Worm (Caenorhabditis elegans) whole organism, L4 larva: Measurements from ENCODE around the gene plk-3.

Experiments
- D1046.2 ChIP-seq: fragments of 200-800 bp; sonication (Bioruptor generic); IDR thresholded peaks from 2 replicates; pipeline ENCODE4 v1.3.6; 2022; ENCODE audit warnings: missing genetic modification characterization, missing compliant biosample characterization
- F26F4.8 ChIP-seq: fragments of 200-800 bp; sonication (Bioruptor generic); conservative IDR thresholded peaks from 2 replicates; pipeline ENCODE4 v1.3.6; 2022; ENCODE audit warnings: missing genetic modification characterization, missing compliant biosample characterization
- F44E2.7 ChIP-seq: fragments of 200-800 bp; sonication (Bioruptor generic); IDR thresholded peaks from 2 replicates; pipeline ENCODE4 v2.1.2; 2022; ENCODE audit warnings: missing genetic modification characterization, missing compliant biosample characterization
- F49E8.2 ChIP-seq: sonication (generic microtip); optimal IDR thresholded peaks from 2 replicates; lab custom pipeline; 2016; ENCODE audit warnings: missing compliant biosample characterization, mild to moderate bottlenecking, missing genetic modification characterization, borderline replicate concordance
- Y48G9A.11 ChIP-seq: fragments of 200-800 bp; sonication (Bioruptor generic); IDR thresholded peaks from 2 replicates; pipeline ENCODE4 v1.3.6; 2022; ENCODE audit warnings: missing genetic modification reagents, missing genetic modification characterization, missing compliant biosample characterization
- aha-1 ChIP-seq: fragments of 150-350 bp; peaks from one replicate; lab custom pipeline; 2014; ENCODE audit warnings: missing biosample characterization, missing genetic modification characterization
- ces-1 ChIP-seq: fragments of 150-350 bp; sonication (generic microtip); optimal IDR thresholded peaks from 4 replicates; lab custom pipeline; 2014; ENCODE audit warnings: missing biosample characterization, missing genetic modification reagents, missing genetic modification characterization
- cey-2 ChIP-seq: sonication (generic microtip); optimal IDR thresholded peaks from 3 replicates; lab custom pipeline; 2017; ENCODE audit warnings: missing genetic modification characterization, mild to moderate bottlenecking, missing compliant biosample characterization, antibody characterized with exemption, borderline replicate concordance; ENCODE audit not compliant: insufficient read depth
- daf-16 ChIP-seq, 3 experiments: sonication (generic microtip); optimal IDR thresholded peaks; 2 replicates each; lab custom pipeline; 2016 to 2017; ENCODE audit warnings: missing genetic modification characterization in 3 of 3, missing genetic modification reagents in 3 of 3, mild to moderate bottlenecking in 2 of 3, missing compliant biosample characterization in 2 of 3, missing biosample characterization in 1 of 3, moderate library complexity in 1 of 3
- daf-19 ChIP-seq: fragments of 200-800 bp; sonication (Bioruptor generic); conservative IDR thresholded peaks from 2 replicates; pipeline ENCODE4 v1.3.6; 2022; ENCODE audit warnings: missing genetic modification characterization, missing compliant biosample characterization
- dmd-9 ChIP-seq: fragments of 200-800 bp; sonication (Bioruptor generic); IDR thresholded peaks from 2 replicates; pipeline ENCODE4 v1.3.6; 2022; ENCODE audit warnings: missing genetic modification reagents, missing genetic modification characterization, missing compliant biosample characterization
- dpl-1 ChIP-seq: fragments of 150-350 bp; optimal IDR thresholded peaks from 2 replicates; lab custom pipeline; 2014; ENCODE audit warnings: missing biosample characterization, missing genetic modification reagents, missing genetic modification characterization
- egl-43 ChIP-seq: fragments of 200-800 bp; sonication (Bioruptor generic); IDR thresholded peaks from 2 replicates; pipeline ENCODE4 v1.3.6; 2022; ENCODE audit warnings: missing genetic modification reagents, missing genetic modification characterization, missing compliant biosample characterization
- fkh-10 ChIP-seq: fragments of 150-350 bp; optimal IDR thresholded peaks from 2 replicates; lab custom pipeline; 2014; ENCODE audit warnings: missing biosample characterization, missing genetic modification reagents, missing genetic modification characterization
- hlh-11 ChIP-seq: fragments of 200-800 bp; sonication (Bioruptor generic); optimal IDR thresholded peaks from 2 replicates; lab custom pipeline; 2018; ENCODE audit warnings: mild to moderate bottlenecking, missing genetic modification characterization, missing compliant biosample characterization
- lin-29 ChIP-seq: fragments of 200-800 bp; sonication (Bioruptor generic); IDR thresholded peaks from 2 replicates; pipeline ENCODE4 v1.3.6; 2022; ENCODE audit warnings: missing genetic modification reagents, missing genetic modification characterization, missing compliant biosample characterization
- mdt-29 ChIP-seq: fragments of 200-800 bp; sonication (Bioruptor generic); IDR thresholded peaks from 2 replicates; pipeline ENCODE4 v1.3.6; 2022; ENCODE audit warnings: missing genetic modification reagents, missing genetic modification characterization, missing compliant biosample characterization
- mes-2 ChIP-seq: sonication (generic microtip); optimal IDR thresholded peaks from 2 replicates; lab custom pipeline; 2016; ENCODE audit warnings: missing genotype, mild to moderate bottlenecking, missing genetic modification characterization, missing compliant biosample characterization; ENCODE audit not compliant: poor library complexity, severe bottlenecking
- mxl-2 ChIP-seq: fragments of 200-800 bp; sonication (Bioruptor generic); conservative IDR thresholded peaks from 2 replicates; pipeline ENCODE4 v1.3.6; 2022; ENCODE audit warnings: missing genetic modification reagents, missing genetic modification characterization, missing compliant biosample characterization
- nhr-11 ChIP-seq: fragments of 150-350 bp; optimal IDR thresholded peaks from 2 replicates; lab custom pipeline; 2014; ENCODE audit warnings: missing biosample characterization, missing genetic modification characterization
- nhr-28 ChIP-seq: fragments of 150-350 bp; optimal IDR thresholded peaks from 2 replicates; lab custom pipeline; 2014; ENCODE audit warnings: missing biosample characterization, missing genetic modification characterization
- nhr-42 ChIP-seq: fragments of 200-800 bp; sonication (Bioruptor generic); IDR thresholded peaks from 2 replicates; pipeline ENCODE4 v1.3.6; 2022; ENCODE audit warnings: missing genetic modification characterization, missing compliant biosample characterization
- nhr-6 ChIP-seq: fragments of 150-350 bp; optimal IDR thresholded peaks from 2 replicates; lab custom pipeline; 2014; ENCODE audit warnings: missing biosample characterization, missing genetic modification characterization
- pqm-1 ChIP-seq: sonication (generic microtip); optimal IDR thresholded peaks from 2 replicates; lab custom pipeline; 2017; ENCODE audit warnings: missing biosample characterization, missing genetic modification characterization
- saeg-2 ChIP-seq: fragments of 200-800 bp; sonication (Bioruptor generic); IDR thresholded peaks from 2 replicates; pipeline ENCODE4 v1.3.6; 2022; ENCODE audit warnings: missing genetic modification reagents, missing genetic modification characterization, missing compliant biosample characterization
- sdz-12 ChIP-seq: fragments of 200-800 bp; sonication (Bioruptor generic); optimal IDR thresholded peaks from 2 replicates; lab custom pipeline; 2018; ENCODE audit warnings: mild to moderate bottlenecking, missing genetic modification characterization, missing compliant biosample characterization
- skn-1 ChIP-seq: fragments of 150-350 bp; optimal IDR thresholded peaks from 2 replicates; lab custom pipeline; 2014; ENCODE audit warnings: missing biosample characterization, missing genetic modification characterization
- snpc-1.2 ChIP-seq: fragments of 200-800 bp; sonication (Bioruptor generic); IDR thresholded peaks from 2 replicates; pipeline ENCODE4 v1.3.6; 2022; ENCODE audit warnings: missing genetic modification reagents, missing genetic modification characterization, missing compliant biosample characterization
- spr-3 ChIP-seq: fragments of 200-800 bp; sonication (Bioruptor generic); optimal IDR thresholded peaks from 2 replicates; lab custom pipeline; 2018; ENCODE audit warnings: mild to moderate bottlenecking, missing genetic modification characterization, missing compliant biosample characterization
- tra-1 ChIP-seq: fragments of 200-800 bp; sonication (Bioruptor generic); IDR thresholded peaks from 2 replicates; pipeline ENCODE4 v1.3.6; 2022; ENCODE audit warnings: missing genetic modification reagents, missing genetic modification characterization, missing compliant biosample characterization
- unc-62 ChIP-seq, 3 experiments: fragments of 150-350 bp in 1 of 3; sonication (generic microtip); optimal IDR thresholded peaks in 2 of 3; peaks in 1 of 3; 1 replicate in 1 of 3; 2 replicates in 2 of 3; lab custom pipeline; 2014 to 2017; ENCODE audit warnings: missing biosample characterization in 3 of 3, missing genetic modification characterization in 3 of 3, missing genetic modification reagents in 3 of 3, missing genotype in 1 of 3
- vab-7 ChIP-seq: fragments of 200-800 bp; sonication (Bioruptor generic); IDR thresholded peaks from 2 replicates; pipeline ENCODE4 v1.3.6; 2022; ENCODE audit warnings: missing genetic modification reagents, missing genetic modification characterization, missing compliant biosample characterization
- zfp-2 ChIP-seq: sonication (generic microtip); optimal IDR thresholded peaks from 2 replicates; lab custom pipeline; 2016; ENCODE audit warnings: mild to moderate bottlenecking, missing genetic modification characterization, missing compliant biosample characterization
- zfp-3 ChIP-seq: fragments of 200-800 bp; sonication (Bioruptor generic); conservative IDR thresholded peaks from 2 replicates; pipeline ENCODE4 v1.3.6; 2022; ENCODE audit warnings: missing genetic modification reagents, missing genetic modification characterization, missing compliant biosample characterization
- ztf-7 ChIP-seq: fragments of 150-350 bp; optimal IDR thresholded peaks from 2 replicates; lab custom pipeline; 2014; ENCODE audit warnings: missing biosample characterization, missing genetic modification characterization

plk-3 gene

ce11 chrIV:7440238-7440637, 32.8 kb downstream of the plk-3 start:
- TF ChIP-seq nhr-28 (tag; lab: Kevin White, UChicago) (peak; percentile 66), zfp-3 (GFP tag; lab: Robert Waterston, UW) (no peak), hlh-11 (tag; lab: Kevin White, UChicago) (peak; percentile 3)

ce11 chrIV:7439377-7439776, 33.6 kb downstream of the plk-3 start:
- TF ChIP-seq cey-2, result no peak
- TF ChIP-seq ces-1, result no peak
- peak in 1 of 2 experiments; percentile 92 for TF ChIP-seq unc-62 (GFP tag; optimal IDR thresholded peaks at IDR 0.05 in 1 of 2; lab: Kevin White, UChicago)
- no peak for TF ChIP-seq unc-62 (tag; optimal IDR thresholded peaks at IDR 0.05; lab: Kevin White, UChicago)

- TF ChIP-seq skn-1 (tag; lab: Kevin White, UChicago), result no peak
- no peak for TF ChIP-seq tra-1 (GFP tag; lab: Robert Waterston, UW)
- no peak for TF ChIP-seq spr-3
- TF ChIP-seq F44E2.7 (GFP tag; lab: Robert Waterston, UW), result no peak
- TF ChIP-seq pqm-1 (tag; lab: Kevin White, UChicago), result no peak
- TF ChIP-seq mxl-2 (GFP tag; lab: Robert Waterston, UW), result no peak
- TF ChIP-seq unc-62 (GFP tag; optimal IDR thresholded peaks at IDR 0.05 in 1 of 2; lab: Kevin White, UChicago), result no peak
- no peak for TF ChIP-seq unc-62 (tag; optimal IDR thresholded peaks at IDR 0.05; lab: Kevin White, UChicago)
- no peak for TF ChIP-seq Y48G9A.11 (GFP tag; lab: Robert Waterston, UW)
- no peak for TF ChIP-seq aha-1 (tag; lab: Kevin White, UChicago)
- no peak for TF ChIP-seq vab-7 (GFP tag; lab: Robert Waterston, UW)
- TF ChIP-seq daf-16 (GFP tag; optimal IDR thresholded peaks at IDR 0.05; lab: Kevin White, UChicago), result no peak
- no peak for TF ChIP-seq daf-16 (tag; optimal IDR thresholded peaks at IDR 0.05; lab: Kevin White, UChicago)
- no peak for TF ChIP-seq ztf-7 (tag; lab: Kevin White, UChicago)
- no peak for TF ChIP-seq snpc-1.2
- TF ChIP-seq zfp-3 (GFP tag; lab: Robert Waterston, UW), result no peak
- no peak for TF ChIP-seq fkh-10
- TF ChIP-seq dpl-1 (GFP tag; lab: Kevin White, UChicago), result no peak
These were observed 39.2 kb downstream of the plk-3 start, which contains the start of gene B0496.11 for ce11 chrIV:7433858-7434257. Gene B0496.11, minus strand, starts transcription at chrIV:7433958.

- TF ChIP-seq zfp-2 (tag; lab: Kevin White, UChicago), result no peak
- no peak for TF ChIP-seq mdt-29
- no peak for TF ChIP-seq F49E8.2
- TF ChIP-seq egl-43 (GFP tag; lab: Robert Waterston, UW), result no peak
- TF ChIP-seq nhr-42 (GFP tag; lab: Robert Waterston, UW), result no peak
- TF ChIP-seq daf-19 (GFP tag; lab: Robert Waterston, UW), result no peak
- no peak for TF ChIP-seq dmd-9 (GFP tag; lab: Robert Waterston, UW)
These were observed 44.0 kb downstream of the plk-3 start for ce11 chrIV:7428998-7429397.

ce11 chrIV:7428347-7428746, 44.7 kb downstream of the plk-3 start:
- TF ChIP-seq saeg-2 (no peak), sdz-12 (GFP tag; lab: Kevin White, UChicago) (no peak), mes-2 (tag; lab: Kevin White, UChicago) (no peak), F26F4.8 (GFP tag; lab: Robert Waterston, UW) (no peak), unc-62 (GFP tag; optimal IDR thresholded peaks at IDR 0.05 in 1 of 2; lab: Kevin White, UChicago) (no peak), unc-62 (tag; optimal IDR thresholded peaks at IDR 0.05; lab: Kevin White, UChicago) (no peak), lin-29 (GFP tag; lab: Robert Waterston, UW) (no peak), nhr-11 (tag; lab: Kevin White, UChicago) (no peak), nhr-6 (no peak), D1046.2 (no peak), spr-3 (no peak), nhr-42 (GFP tag; lab: Robert Waterston, UW) (no peak)
